Worm (Caenorhabditis elegans) whole organism, mixed stage, embryonic: ENCODE data around the gene ZK673.11.
"Not testable (repeated sequence)": the region's sequence is repeated elsewhere in the genome, so short reads cannot be mapped to it uniquely, and the experiment has no call there.

Experiments used
- M03D4.4 ChIP-seq: sonication (generic microtip); optimal IDR thresholded peaks from 2 replicates; lab custom pipeline; 2017; ENCODE audit warnings: mild to moderate bottlenecking, missing genetic modification characterization, missing compliant biosample characterization
- bed-3 ChIP-seq: fragments of 200-800 bp; sonication (Bioruptor generic); optimal IDR thresholded peaks from 3 replicates; lab custom pipeline; 2018; ENCODE audit warnings: mild to moderate bottlenecking, missing genetic modification characterization, moderate library complexity, missing compliant biosample characterization
- blmp-1 ChIP-seq: fragments of 150-350 bp; optimal IDR thresholded peaks from 2 replicates; lab custom pipeline; 2014; ENCODE audit warnings: missing biosample characterization, missing genetic modification characterization
- ceh-43 ChIP-seq: fragments of 200-800 bp; sonication (Bioruptor generic); optimal IDR thresholded peaks from 2 replicates; lab custom pipeline; 2018; ENCODE audit warnings: mild to moderate bottlenecking, missing genetic modification characterization, moderate library complexity, missing compliant biosample characterization
- ceh-83 ChIP-seq: fragments of 200-800 bp; sonication (Bioruptor generic); optimal IDR thresholded peaks from 2 replicates; lab custom pipeline; 2018; ENCODE audit warnings: mild to moderate bottlenecking, missing genetic modification characterization, missing compliant biosample characterization
- ces-1 ChIP-seq: fragments of 150-350 bp; optimal IDR thresholded peaks from 2 replicates; lab custom pipeline; 2014; ENCODE audit warnings: missing biosample characterization, missing genetic modification reagents, missing genetic modification characterization
- cnd-1 ChIP-seq: fragments of 200-800 bp; sonication (Bioruptor generic); optimal IDR thresholded peaks from 2 replicates; lab custom pipeline; 2018; ENCODE audit warnings: mild to moderate bottlenecking, missing genetic modification characterization, missing compliant biosample characterization
- drap-1 ChIP-seq: fragments of 200-800 bp; sonication (Bioruptor generic); optimal IDR thresholded peaks from 3 replicates; lab custom pipeline; 2018; ENCODE audit warnings: mild to moderate bottlenecking, missing genetic modification characterization, missing compliant biosample characterization
- elt-1 ChIP-seq: sonication (generic microtip); optimal IDR thresholded peaks from 2 replicates; lab custom pipeline; 2017; ENCODE audit warnings: missing genetic modification characterization, mild to moderate bottlenecking, missing compliant biosample characterization, antibody characterized with exemption, moderate library complexity, borderline replicate concordance; ENCODE audit not compliant: insufficient read depth
- elt-3 ChIP-seq: fragments of 150-350 bp; optimal IDR thresholded peaks from 2 replicates; lab custom pipeline; 2014; ENCODE audit warnings: missing biosample characterization, missing genetic modification characterization
- ham-2 ChIP-seq: fragments of 200-800 bp; sonication (Bioruptor generic); optimal IDR thresholded peaks from 2 replicates; lab custom pipeline; 2018; ENCODE audit warnings: mild to moderate bottlenecking, missing genetic modification characterization, missing compliant biosample characterization
- hlh-1 ChIP-seq: fragments of 150-350 bp; optimal IDR thresholded peaks from 2 replicates; lab custom pipeline; 2014; ENCODE audit warnings: missing biosample characterization, missing genetic modification reagents, missing genetic modification characterization
- lin-32 ChIP-seq: fragments of 200-800 bp; sonication (Bioruptor generic); optimal IDR thresholded peaks from 2 replicates; lab custom pipeline; 2018; ENCODE audit warnings: mild to moderate bottlenecking, missing genetic modification characterization, missing compliant biosample characterization
- lsy-2 ChIP-seq: fragments of 150-350 bp; optimal IDR thresholded peaks from 2 replicates; lab custom pipeline; 2014; ENCODE audit warnings: missing biosample characterization, missing genetic modification characterization
- mep-1 ChIP-seq: fragments of 150-350 bp; optimal IDR thresholded peaks from 2 replicates; lab custom pipeline; 2017; ENCODE audit warnings: missing biosample characterization, missing genetic modification reagents, missing genetic modification characterization, inconsistent platforms
- mls-2 ChIP-seq: sonication (generic microtip); optimal IDR thresholded peaks from 2 replicates; lab custom pipeline; 2016; ENCODE audit warnings: mild to moderate bottlenecking, missing genetic modification characterization, moderate library complexity, missing compliant biosample characterization
- nhr-2 ChIP-seq: fragments of 150-350 bp; optimal IDR thresholded peaks from 2 replicates; lab custom pipeline; 2014; ENCODE audit warnings: missing biosample characterization, missing genetic modification characterization
- nhr-237 ChIP-seq: fragments of 150-350 bp; optimal IDR thresholded peaks from 2 replicates; lab custom pipeline; 2014; ENCODE audit warnings: missing biosample characterization, missing genetic modification characterization
- nhr-28 ChIP-seq: fragments of 150-350 bp; optimal IDR thresholded peaks from 2 replicates; lab custom pipeline; 2014; ENCODE audit warnings: missing biosample characterization, missing genetic modification characterization
- nhr-76 ChIP-seq: sonication (generic microtip); optimal IDR thresholded peaks from 2 replicates; lab custom pipeline; 2017; ENCODE audit warnings: missing biosample characterization, missing genetic modification characterization
- pha-4 ChIP-seq: fragments of 150-350 bp; optimal IDR thresholded peaks from 2 replicates; lab custom pipeline; 2018; ENCODE audit warnings: missing biosample characterization, missing genetic modification reagents, missing genetic modification characterization
- sem-2 ChIP-seq: fragments of 200-800 bp; sonication (Bioruptor generic); optimal IDR thresholded peaks from 2 replicates; lab custom pipeline; 2018; ENCODE audit warnings: mild to moderate bottlenecking, missing genetic modification characterization, missing compliant biosample characterization
- sptf-1 ChIP-seq: sonication (generic microtip); optimal IDR thresholded peaks from 2 replicates; lab custom pipeline; 2017; ENCODE audit warnings: mild to moderate bottlenecking, missing genetic modification characterization, moderate library complexity, missing compliant biosample characterization
- unc-120 ChIP-seq: sonication (generic microtip); optimal IDR thresholded peaks from 2 replicates; lab custom pipeline; 2017; ENCODE audit warnings: missing genetic modification characterization, missing compliant biosample characterization; ENCODE audit not compliant: poor library complexity, severe bottlenecking
- unc-62 ChIP-seq: fragments of 150-350 bp; optimal IDR thresholded peaks from 2 replicates; lab custom pipeline; 2014; ENCODE audit warnings: missing biosample characterization, missing genetic modification reagents, missing genetic modification characterization
- zip-8 ChIP-seq: fragments of 150-350 bp; optimal IDR thresholded peaks from 2 replicates; lab custom pipeline; 2014; ENCODE audit warnings: missing biosample characterization, missing genetic modification characterization
- ztf-11 ChIP-seq: fragments of 150-350 bp; optimal IDR thresholded peaks from 2 replicates; lab custom pipeline; 2014; ENCODE audit warnings: missing biosample characterization, missing genetic modification characterization

ZK673.11 gene

ce11 chrII:10493034-10493433, 36.0 kb downstream of the ZK673.11 start, which contains the start of gene ZK666.8:
TSS of gene ZK666.8 (minus strand) at chrII:10493134.
- not testable (repeated sequence) for TF ChIP-seq elt-3; hlh-1 (tag; lab: Kevin White, UChicago); nhr-237 (tag; lab: Kevin White, UChicago)

DNA sequence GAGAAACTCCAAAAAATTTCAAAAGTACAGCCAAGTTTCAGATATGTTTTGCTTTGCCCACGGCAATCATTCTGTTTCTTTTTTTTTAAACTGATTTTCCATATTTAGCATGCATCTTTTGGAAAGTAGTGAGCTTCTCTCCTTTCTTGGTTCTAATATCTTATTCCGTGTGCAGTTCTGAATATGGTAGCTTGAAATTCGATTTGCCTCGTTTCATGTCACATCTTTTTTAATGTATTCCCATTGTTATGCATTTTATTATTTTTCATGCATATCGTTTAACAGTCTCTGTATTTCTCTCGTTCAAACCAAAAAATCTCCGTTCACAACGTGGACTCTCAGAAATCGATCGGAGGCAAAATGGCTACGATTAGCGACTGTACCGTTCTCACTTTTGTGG, 37.4 kb downstream of the ZK673.11 start, which contains the start of gene ZK666.14:
Gene ZK666.14, plus strand, starts transcription at position 301 of the 400 bp plus-strand sequence.
- no peak for TF ChIP-seq nhr-237 (tag; lab: Kevin White, UChicago)
- TF ChIP-seq hlh-1 (tag; lab: Kevin White, UChicago): no peak
- TF ChIP-seq lin-32 (GFP tag; lab: Kevin White, UChicago): no peak
- no peak for TF ChIP-seq nhr-76 (tag; lab: Kevin White, UChicago)
- TF ChIP-seq sem-2 (GFP tag; lab: Kevin White, UChicago): no peak
- no peak for TF ChIP-seq cnd-1 (tag; lab: Kevin White, UChicago)
- no peak for TF ChIP-seq ceh-43 (GFP tag; lab: Kevin White, UChicago)
- no peak for TF ChIP-seq ztf-11
- no peak for TF ChIP-seq nhr-28
- TF ChIP-seq unc-62 (GFP tag; lab: Kevin White, UChicago): no peak
- no peak for TF ChIP-seq blmp-1 (tag; lab: Kevin White, UChicago)
- TF ChIP-seq, all 35 proteins: peak for 0

- no peak for TF ChIP-seq pha-4 (tag; lab: Kevin White, UChicago)
Observed at ce11 chrII:10495912-10496311, 38.8 kb downstream of the ZK673.11 start, which contains the start of gene ZK666.12. TSS of gene ZK666.12 (plus strand) at chrII:10496212.

ce11 chrII:10500674-10501073, 43.6 kb downstream of the ZK673.11 start:
- TF ChIP-seq ceh-83 (GFP tag; lab: Kevin White, UChicago) (no peak), pha-4 (tag; lab: Kevin White, UChicago) (no peak), unc-120 (no peak), nhr-28 (no peak), elt-1 (tag; lab: Kevin White, UChicago) (no peak), nhr-2 (tag; lab: Kevin White, UChicago) (no peak), zip-8 (no peak), ztf-11 (no peak)
- TF ChIP-seq, all 35 proteins: peak for 0

ce11 chrII:10501578-10501977, 44.5 kb downstream of the ZK673.11 start:
- TF ChIP-seq elt-1 (tag; lab: Kevin White, UChicago): peak; percentile 65
- TF ChIP-seq blmp-1 (tag; lab: Kevin White, UChicago): peak; percentile 3
- peak; percentile 57 for TF ChIP-seq unc-62 (GFP tag; lab: Kevin White, UChicago)
- TF ChIP-seq zip-8: no peak
- peak; percentile 37 for TF ChIP-seq ces-1 (GFP tag; lab: Kevin White, UChicago)
- TF ChIP-seq ham-2: peak; percentile 27
- TF ChIP-seq unc-120: no peak

DNA sequence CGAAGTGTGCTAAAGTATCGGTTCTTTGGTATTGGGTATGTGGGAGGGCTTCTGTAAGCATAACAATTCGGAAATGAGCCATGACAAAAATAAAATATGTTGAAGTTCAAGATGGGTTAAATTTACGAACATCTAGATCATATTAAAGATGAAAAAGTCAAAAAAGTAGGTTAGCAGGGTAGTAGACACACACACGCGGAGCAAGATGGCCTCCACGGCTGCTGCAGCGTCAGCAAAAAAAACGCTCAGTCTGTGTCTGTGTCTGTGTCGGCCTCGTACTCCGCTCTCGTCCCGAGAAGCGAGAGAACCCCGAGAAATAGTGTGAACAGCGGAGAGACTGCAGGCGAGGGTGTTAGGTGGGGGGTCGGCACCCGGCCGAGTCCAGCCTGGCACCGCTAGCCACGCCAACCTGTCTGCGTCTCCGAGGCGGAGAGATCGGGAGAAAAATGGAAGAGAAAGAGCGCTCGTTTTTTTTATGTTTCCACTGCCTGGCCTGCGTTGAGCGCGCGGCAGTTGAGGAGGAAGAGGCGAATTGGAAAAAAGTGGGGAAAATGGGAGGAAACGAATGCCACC, 45.5 kb downstream of the ZK673.11 start, which contains the start of gene myrf-1:
Gene myrf-1, minus strand, starts transcription at position 51 of the 573 bp plus-strand sequence.
- TF ChIP-seq ces-1 (GFP tag; lab: Kevin White, UChicago): peak; percentile 58
- TF ChIP-seq drap-1 (GFP tag; lab: Kevin White, UChicago): peak; percentile 65
- TF ChIP-seq mep-1 (tag; lab: Kevin White, UChicago): peak; percentile 81
- TF ChIP-seq unc-120: peak; percentile 73
- TF ChIP-seq nhr-237 (tag; lab: Kevin White, UChicago): no peak
- TF ChIP-seq nhr-2 (tag; lab: Kevin White, UChicago): peak; percentile 46
- TF ChIP-seq pha-4 (tag; lab: Kevin White, UChicago): peak; percentile 44
- no peak for TF ChIP-seq sem-2 (GFP tag; lab: Kevin White, UChicago)
- peak; percentile 48 for TF ChIP-seq M03D4.4 (tag; lab: Kevin White, UChicago)
- no peak for TF ChIP-seq nhr-28
- peak; percentile 33 for TF ChIP-seq hlh-1 (tag; lab: Kevin White, UChicago)
- TF ChIP-seq mls-2: peak; percentile 68
- peak; percentile 33 for TF ChIP-seq lsy-2
- TF ChIP-seq ham-2: peak; percentile 94
- TF ChIP-seq bed-3 (GFP tag; lab: Kevin White, UChicago): no peak
- TF ChIP-seq ztf-11: peak; percentile 76
- TF ChIP-seq sptf-1: peak; percentile 74
- peak; percentile 39 for TF ChIP-seq unc-62 (GFP tag; lab: Kevin White, UChicago)
- peak; percentile 61 for TF ChIP-seq cnd-1 (tag; lab: Kevin White, UChicago)
